Worm (Caenorhabditis elegans) whole organism, L4/young adult: ENCODE results near the gene F53F4.16.

Experiments
- W03F9.2 ChIP-seq: fragments of 150-350 bp; optimal IDR thresholded peaks from 2 replicates; lab custom pipeline; 2014; ENCODE audit warnings: missing biosample characterization, missing genetic modification characterization
- dao-5 ChIP-seq: sonication (generic microtip); optimal IDR thresholded peaks from 2 replicates; lab custom pipeline; 2016; ENCODE audit warnings: missing genotype, missing genetic modification characterization, moderate library complexity, missing compliant biosample characterization
- him-1 ChIP-seq: sonication (generic microtip); optimal IDR thresholded peaks from 2 replicates; lab custom pipeline; 2016; ENCODE audit warnings: missing genotype, missing genetic modification reagents, missing genetic modification characterization, missing compliant biosample characterization

F53F4.16 gene

ce11 chrV:13655202-13655764 lies 33.7 kb upstream of the F53F4.16 start:
- TF ChIP-seq dao-5 (tag; lab: Kevin White, UChicago) (no peak), W03F9.2 (tag; lab: Kevin White, UChicago) (no peak), him-1 (peak; percentile 48)

- no peak for TF ChIP-seq dao-5 (tag; lab: Kevin White, UChicago)
- TF ChIP-seq W03F9.2 (tag; lab: Kevin White, UChicago): no peak
These were observed 32.8 kb upstream of the F53F4.16 start for ce11 chrV:13654394-13654792.

- no peak for TF ChIP-seq W03F9.2 (tag; lab: Kevin White, UChicago)
- no peak for TF ChIP-seq dao-5 (tag; lab: Kevin White, UChicago)
- no peak for TF ChIP-seq him-1
These were observed 32.2 kb upstream of the F53F4.16 start, which contains the start of gene lpin-1 for ce11 chrV:13653713-13654393. TSS of gene lpin-1 (minus strand) at chrV:13654129.

ce11 chrV:13652322-13652721 lies 30.7 kb upstream of the F53F4.16 start:
- TF ChIP-seq him-1: no peak
- TF ChIP-seq dao-5 (tag; lab: Kevin White, UChicago): no peak
- no peak for TF ChIP-seq W03F9.2 (tag; lab: Kevin White, UChicago)

ce11 chrV:13650800-13651199 lies 29.2 kb upstream of the F53F4.16 start:
- TF ChIP-seq W03F9.2 (tag; lab: Kevin White, UChicago): no peak
- TF ChIP-seq him-1: no peak
- no peak for TF ChIP-seq dao-5 (tag; lab: Kevin White, UChicago)

- TF ChIP-seq dao-5 (tag; lab: Kevin White, UChicago) (peak; percentile 7), W03F9.2 (tag; lab: Kevin White, UChicago) (no peak)
These were observed 28.2 kb upstream of the F53F4.16 start, which contains the start of gene H37A05.4 for ce11 chrV:13649730-13650349. TSS of gene H37A05.4 (minus strand) at chrV:13649780.

ce11 chrV:13647617-13648016 lies 26.0 kb upstream of the F53F4.16 start:
- TF ChIP-seq W03F9.2 (tag; lab: Kevin White, UChicago): no peak
- TF ChIP-seq dao-5 (tag; lab: Kevin White, UChicago): no peak
- TF ChIP-seq him-1: no peak

ce11 chrV:13647185-13647584 lies 25.6 kb upstream of the F53F4.16 start:
- TF ChIP-seq him-1: no peak
- TF ChIP-seq W03F9.2 (tag; lab: Kevin White, UChicago): no peak
- TF ChIP-seq dao-5 (tag; lab: Kevin White, UChicago): no peak

ce11 chrV:13645848-13646578 lies 24.4 kb upstream of the F53F4.16 start:
- TF ChIP-seq W03F9.2 (tag; lab: Kevin White, UChicago) (no peak), dao-5 (tag; lab: Kevin White, UChicago) (no peak), him-1 (no peak)

- TF ChIP-seq dao-5 (tag; lab: Kevin White, UChicago) (no peak), him-1 (no peak), W03F9.2 (tag; lab: Kevin White, UChicago) (no peak)
These were observed 16.4 kb upstream of the F53F4.16 start for ce11 chrV:13638040-13638439.

- no peak for TF ChIP-seq W03F9.2 (tag; lab: Kevin White, UChicago)
- no peak for TF ChIP-seq dao-5 (tag; lab: Kevin White, UChicago)
- TF ChIP-seq him-1: no peak
These were observed 14.8 kb upstream of the F53F4.16 start for ce11 chrV:13636411-13636810.

- TF ChIP-seq him-1: no peak
- no peak for TF ChIP-seq W03F9.2 (tag; lab: Kevin White, UChicago)
- no peak for TF ChIP-seq dao-5 (tag; lab: Kevin White, UChicago)
These were observed 12.5 kb upstream of the F53F4.16 start, which contains the start of gene H37A05.2 for ce11 chrV:13634149-13634548. TSS of gene H37A05.2 (minus strand) at chrV:13634249.

- TF ChIP-seq W03F9.2 (tag; lab: Kevin White, UChicago) (no peak), dao-5 (tag; lab: Kevin White, UChicago) (no peak), him-1 (no peak)
These were observed 5.5 kb upstream of the F53F4.16 start, which contains the start of gene sde-2 for ce11 chrV:13627103-13627623. TSS of gene sde-2 (plus strand) at chrV:13627573.
